Fruit fly (Drosophila melanogaster): ENCODE data around the gene CG3557.
A peak's percentile ranks its signal among the peaks of the same experiment; 100 is the strongest.

DNA sequence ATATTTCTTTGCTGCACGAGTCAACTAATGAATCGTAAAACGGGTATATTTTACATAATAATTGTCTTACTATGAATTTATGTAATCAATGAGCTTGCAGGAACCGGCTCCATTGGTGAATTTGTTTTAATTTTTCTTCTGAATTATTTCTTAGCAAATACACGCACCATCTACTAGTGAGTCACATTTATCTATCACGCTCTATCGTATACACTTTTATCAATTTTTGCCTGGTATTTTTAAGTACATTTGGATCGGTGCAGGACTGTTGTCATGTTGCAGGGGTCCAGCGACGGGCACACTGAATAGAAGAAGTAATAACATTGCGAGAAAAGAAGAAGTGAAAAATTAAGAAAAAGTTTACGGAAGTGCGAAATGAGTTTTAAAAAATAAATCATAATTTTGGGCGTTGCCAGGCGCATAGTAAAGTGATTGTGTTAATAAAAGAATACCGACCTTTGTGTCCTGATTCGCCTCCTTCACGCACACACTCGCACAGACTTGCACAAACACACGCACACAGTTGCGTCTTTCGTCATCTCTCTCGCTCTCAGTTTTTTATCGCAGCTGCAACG is 20.4 kb downstream of the CG3557 start, which contains the start of the genes Rab5 and Axud1:
- peak; percentile 55 for TF ChIP-seq Eip78C (GFP tag)
- no peak for TF ChIP-seq fd85E (GFP tag; optimal IDR thresholded peaks at IDR 0.05)
- TF ChIP-seq CG16779 (tag; optimal IDR thresholded peaks at IDR 0.05): no peak
- no peak for TF ChIP-seq Hr38 (GFP tag; optimal IDR thresholded peaks at IDR 0.05)
- TF ChIP-seq CG11762 (GFP tag; optimal IDR thresholded peaks at IDR 0.05; ENCODE audit: insufficient read depth): no peak
- no peak for TF ChIP-seq CG10631 (GFP tag; optimal IDR thresholded peaks at IDR 0.05)
- no peak for TF ChIP-seq CG8632 (GFP tag; optimal IDR thresholded peaks at IDR 0.05)
- TF ChIP-seq pdm3 (GFP tag; optimal IDR thresholded peaks at IDR 0.05): no peak

Measured in whole organism, prepupa.